Worm (Caenorhabditis elegans) whole organism, L3 larva: ENCODE data around the gene sre-49.

Experiments
- R02D3.7 ChIP-seq: fragments of 150-350 bp; optimal IDR thresholded peaks from 2 replicates; lab custom pipeline; 2014; ENCODE audit warnings: missing biosample characterization, missing genetic modification characterization
- fkh-2 ChIP-seq: fragments of 150-350 bp; optimal IDR thresholded peaks from 2 replicates; lab custom pipeline; 2014; ENCODE audit warnings: missing biosample characterization, missing genetic modification reagents, missing genetic modification characterization
- nhr-237 ChIP-seq: fragments of 150-350 bp; optimal IDR thresholded peaks from 2 replicates; lab custom pipeline; 2014; ENCODE audit warnings: missing biosample characterization, missing genetic modification characterization
- unc-39 ChIP-seq: sonication (generic microtip); optimal IDR thresholded peaks from 4 replicates; lab custom pipeline; 2017; ENCODE audit warnings: missing biosample characterization, missing genetic modification characterization

ce11 chrII:12278602-12279001, 40.0 kb upstream of the sre-49 start:
- TF ChIP-seq fkh-2 (no peak), unc-39 (no peak), nhr-237 (tag; lab: Kevin White, UChicago) (no peak), R02D3.7 (no peak)
